Fruit fly (Drosophila melanogaster): ENCODE measurements around the gene TfIIFalpha.

Gene TfIIFalpha

DNA sequence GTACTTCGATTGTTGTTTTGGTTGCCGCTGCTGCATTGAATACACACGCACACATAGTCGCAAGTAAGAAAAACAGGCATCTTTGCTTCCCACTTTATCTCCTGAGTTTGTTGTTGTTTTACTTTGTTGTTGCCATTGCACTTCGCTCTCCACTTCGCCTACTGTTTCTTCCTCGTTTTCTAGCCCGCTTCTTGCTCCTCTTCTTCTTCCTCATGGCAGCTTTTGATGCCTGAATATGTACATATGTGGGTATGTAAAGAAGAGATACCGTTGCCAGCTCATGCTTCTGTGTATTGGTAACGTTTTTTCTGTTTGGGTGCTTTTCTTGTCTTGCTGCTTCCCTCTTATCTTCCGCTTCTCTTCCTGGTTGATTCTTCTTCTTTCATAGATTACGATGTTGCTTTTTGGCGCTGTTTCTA, 28.9 kb downstream of the TfIIFalpha start (continued):
- TF ChIP-seq lov (optimal IDR thresholded peaks at IDR 0.05) (no peak), lov (GFP tag; IDR thresholded peaks at IDR 0.05) (0 out of 3 replicates have a peak, but pooled peaks have one; percentile 59), psq (GFP tag; optimal IDR thresholded peaks at IDR 0.05) (peak; percentile 83), Med (GFP tag) (peak; percentile 26), zfh1 (GFP tag; IDR thresholded peaks at IDR 0.05) (0 out of 3 replicates have a peak, but pooled peaks have one; percentile 21), CG3163 (GFP tag; optimal IDR thresholded peaks at IDR 0.05) (peak; percentile 18), Side (GFP tag; optimal IDR thresholded peaks at IDR 0.05) (peak; percentile 10), CG3407 (GFP tag; optimal IDR thresholded peaks at IDR 0.05) (peak; percentile 21), pros (GFP tag; optimal IDR thresholded peaks at IDR 0.05) (peak; percentile 59), tap (tag; optimal IDR thresholded peaks at IDR 0.05) (no peak), pfk (GFP tag; optimal IDR thresholded peaks at IDR 0.05) (peak; percentile 0), B-H1 (GFP tag; IDR thresholded peaks at IDR 0.05) (no peak), CG2678 (tag; optimal IDR thresholded peaks at IDR 0.05) (peak; percentile 8), CG13424 (tag; optimal IDR thresholded peaks at IDR 0.05) (peak; percentile 9), CG8924 (tag; optimal IDR thresholded peaks at IDR 0.05) (peak; percentile 21), CG9932 (GFP tag; IDR thresholded peaks at IDR 0.05) (no peak), crol (GFP tag; IDR thresholded peaks at IDR 0.05) (peak; percentile 63), ci (GFP tag; IDR thresholded peaks at IDR 0.05) (peak; percentile 55; the same call in 1 of the 3 replicates), Nf-YC (tag; optimal IDR thresholded peaks at IDR 0.05) (no peak), CG15601 (tag; optimal IDR thresholded peaks at IDR 0.05) (peak; percentile 41), CG6813 (GFP tag; optimal IDR thresholded peaks at IDR 0.05) (peak; percentile 38)

DNA sequence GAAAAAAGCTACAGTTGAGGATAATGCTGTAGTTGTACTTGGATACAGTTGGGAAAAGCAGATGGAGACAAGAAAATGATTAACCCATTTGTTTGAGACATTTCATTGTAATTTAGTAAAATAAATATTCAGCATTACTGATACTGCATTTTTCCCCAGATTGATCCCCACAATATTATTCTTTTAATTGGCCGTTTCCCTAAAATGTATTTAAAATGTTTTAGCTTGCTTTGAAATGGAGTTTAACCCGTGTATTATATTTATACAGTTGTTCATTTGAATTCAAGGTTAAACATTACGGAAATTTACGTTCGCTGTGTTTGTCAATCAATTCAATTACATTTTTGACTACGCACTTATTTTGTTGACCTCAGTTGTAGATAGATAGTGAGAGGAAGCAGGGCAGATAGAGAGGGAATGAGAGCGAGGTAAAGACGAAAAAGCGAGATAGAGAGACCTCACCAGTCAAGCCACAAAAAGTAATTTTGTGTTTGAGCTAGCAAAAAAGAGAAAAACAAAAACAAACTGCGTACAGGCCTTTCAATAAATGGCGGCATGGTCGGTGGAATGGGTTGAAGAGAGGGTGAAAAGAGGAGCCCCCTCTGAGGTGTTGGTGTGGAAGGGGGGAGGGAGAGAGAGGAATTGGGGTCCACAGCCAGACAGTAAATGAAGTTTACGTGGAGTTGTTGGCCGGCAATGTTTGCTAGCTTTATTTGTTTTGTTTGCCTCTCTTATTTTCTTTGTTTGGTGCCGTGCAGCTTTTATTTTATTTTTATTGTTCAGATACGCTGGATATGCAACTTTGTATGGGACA, 30.4 kb downstream of the TfIIFalpha start:
- no peak for TF ChIP-seq corto (GFP tag; optimal IDR thresholded peaks at IDR 0.05)
- peak; percentile 51 for TF ChIP-seq CG10654 (GFP tag; optimal IDR thresholded peaks at IDR 0.05)
- peak; percentile 69 for TF ChIP-seq CG2875 (GFP tag; optimal IDR thresholded peaks at IDR 0.05)
- no peak; the same call in 1 of the 2 replicates for TF ChIP-seq amos (GFP tag; IDR thresholded peaks at IDR 0.05; ENCODE audit: partially characterized antibody)
- TF ChIP-seq CG8089 (GFP tag; optimal IDR thresholded peaks at IDR 0.05): peak; percentile 40
- peak; percentile 31 for TF ChIP-seq CG17328 (GFP tag; IDR thresholded peaks at IDR 0.05)
- peak; percentile 72 for TF ChIP-seq CG31388 (GFP tag; optimal IDR thresholded peaks at IDR 0.05)
- TF ChIP-seq CG15514 (GFP tag; optimal IDR thresholded peaks at IDR 0.05): peak; percentile 54
- TF ChIP-seq vfl (GFP tag; optimal IDR thresholded peaks at IDR 0.05): peak; percentile 65
- peak; percentile 65 for TF ChIP-seq gcm2 (GFP tag; optimal IDR thresholded peaks at IDR 0.05)
- peak; percentile 70 for TF ChIP-seq repo (GFP tag; optimal IDR thresholded peaks at IDR 0.05)
- peak; percentile 45 for TF ChIP-seq CG12942 (GFP tag; optimal IDR thresholded peaks at IDR 0.05)
- peak; percentile 95 for TF ChIP-seq Oli (tag; optimal IDR thresholded peaks at IDR 0.05)
- peak; percentile 67 for TF ChIP-seq CG18764 (GFP tag; optimal IDR thresholded peaks at IDR 0.05)
- TF ChIP-seq tio (GFP tag; optimal IDR thresholded peaks at IDR 0.05): peak; percentile 91
- TF ChIP-seq CG31224 (GFP tag; IDR thresholded peaks at IDR 0.05): peak; percentile 51
- peak; percentile 80 for TF ChIP-seq D19B (GFP tag; optimal IDR thresholded peaks at IDR 0.05)
- TF ChIP-seq CG1602 (GFP tag; optimal IDR thresholded peaks at IDR 0.05): peak; percentile 82
- peak; percentile 51 for TF ChIP-seq ap (GFP tag; IDR thresholded peaks at IDR 0.05)
- no peak for TF ChIP-seq HLH4C (GFP tag; IDR thresholded peaks at IDR 0.05; ENCODE audit: partially characterized antibody)
- peak; percentile 30 for TF ChIP-seq Drgx (GFP tag; IDR thresholded peaks at IDR 0.05)
- peak; percentile 88 for TF ChIP-seq CG17829 (tag; optimal IDR thresholded peaks at IDR 0.05)
- TF ChIP-seq Hmx (GFP tag; optimal IDR thresholded peaks at IDR 0.05): peak; percentile 82
- peak; percentile 18 for TF ChIP-seq cg (GFP tag; optimal IDR thresholded peaks at IDR 0.05)
- TF ChIP-seq CG17612 (GFP tag; IDR thresholded peaks at IDR 0.05): peak; percentile 14; the same call in 1 of the 2 replicates
- TF ChIP-seq seq (GFP tag; IDR thresholded peaks at IDR 0.05): peak; percentile 80
- peak; percentile 81 for TF ChIP-seq maf-S (GFP tag; optimal IDR thresholded peaks at IDR 0.05)
- TF ChIP-seq slbo (GFP tag; IDR thresholded peaks at IDR 0.05): peak; percentile 75
- TF ChIP-seq Deaf1 (tag; optimal IDR thresholded peaks at IDR 0.05): peak; percentile 72

Data from whole organism, embryonic.